Fruit fly (Drosophila melanogaster): Measurements from ENCODE around the gene ND-13B.

ND-13B gene

DNA sequence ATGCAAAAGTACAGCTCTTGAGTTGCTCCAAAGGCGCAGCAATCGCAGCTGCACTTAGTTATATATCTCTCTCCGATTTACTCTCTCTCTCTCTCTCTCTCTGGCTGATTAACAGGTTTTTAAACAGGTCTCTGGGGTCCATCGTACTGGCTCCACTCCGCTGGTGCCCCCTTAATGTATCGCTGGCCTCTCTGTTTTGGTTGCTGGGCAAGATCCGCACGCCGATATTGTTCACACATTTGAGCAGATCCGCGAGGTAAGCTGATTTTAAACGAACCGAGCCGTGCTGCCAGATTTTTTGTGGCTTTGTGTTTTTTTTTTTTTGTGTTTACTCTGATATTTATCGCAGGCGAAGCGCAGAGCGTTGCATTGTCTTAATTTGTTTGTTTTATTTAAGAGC, 48.9 kb upstream of the ND-13B start (continued):
- TF ChIP-seq chinmo (GFP tag; IDR thresholded peaks at IDR 0.05; ENCODE audit: partially characterized antibody) (peak; percentile 86; the same call in 2 of the 4 replicates), zfh2 (GFP tag; optimal IDR thresholded peaks at IDR 0.05) (no peak), unc-4 (GFP tag; IDR thresholded peaks at IDR 0.05; ENCODE audit: partially characterized antibody) (0 out of 2 replicates have a peak, but pooled peaks have one; percentile 13), CG12071 (GFP tag; optimal IDR thresholded peaks at IDR 0.05) (no peak), CG15073 (GFP tag; optimal IDR thresholded peaks at IDR 0.05) (no peak), grn (GFP tag; optimal IDR thresholded peaks at IDR 0.05) (peak; percentile 72), CG15479 (GFP tag; optimal IDR thresholded peaks at IDR 0.05) (no peak), CG10979 (tag; optimal IDR thresholded peaks at IDR 0.05) (no peak), knrl (GFP tag; IDR thresholded peaks at IDR 0.05; ENCODE audit: partially characterized antibody) (no peak), CG8944 (GFP tag; optimal IDR thresholded peaks at IDR 0.05) (no peak), Kr (GFP tag; optimal IDR thresholded peaks at IDR 0.05) (no peak), CG12942 (GFP tag; optimal IDR thresholded peaks at IDR 0.05) (no peak), CG14014 (GFP tag; IDR thresholded peaks at IDR 0.05) (no peak), CG18619 (GFP tag; optimal IDR thresholded peaks at IDR 0.05) (no peak), lilli (GFP tag; optimal IDR thresholded peaks at IDR 0.05) (no peak), kni (GFP tag; optimal IDR thresholded peaks at IDR 0.05) (no peak), lbe (GFP tag; optimal IDR thresholded peaks at IDR 0.05) (peak; percentile 66), Fer2 (tag; optimal IDR thresholded peaks at IDR 0.05) (no peak), CG17802 (tag; optimal IDR thresholded peaks at IDR 0.05) (no peak), jing (GFP tag; optimal IDR thresholded peaks at IDR 0.05) (no peak), Atf6 (GFP tag; IDR thresholded peaks at IDR 0.05) (no peak), trh (GFP tag; optimal IDR thresholded peaks at IDR 0.05) (no peak), corto (GFP tag; optimal IDR thresholded peaks at IDR 0.05) (peak; percentile 34), B-H2 (GFP tag; optimal IDR thresholded peaks at IDR 0.05) (peak; percentile 18), CG16815 (GFP tag; optimal IDR thresholded peaks at IDR 0.05) (no peak), Trl (optimal IDR thresholded peaks at IDR 0.05) (peak; percentile 64 to 65), Trl (GFP tag; optimal IDR thresholded peaks at IDR 0.05) (no peak), Elba2 (GFP tag; optimal IDR thresholded peaks at IDR 0.05) (no peak), CG9797 (GFP tag; optimal IDR thresholded peaks at IDR 0.05) (no peak), bigmax (GFP tag; optimal IDR thresholded peaks at IDR 0.05) (no peak), Doc3 (GFP tag; IDR thresholded peaks at IDR 0.05; ENCODE audit: partially characterized antibody) (no peak), Med (GFP tag) (peak; percentile 10), rib (GFP tag; IDR thresholded peaks at IDR 0.05) (0 out of 2 replicates have a peak, but pooled peaks have one; percentile 45), sqz (GFP tag; optimal IDR thresholded peaks at IDR 0.05) (peak; percentile 69)

DNA sequence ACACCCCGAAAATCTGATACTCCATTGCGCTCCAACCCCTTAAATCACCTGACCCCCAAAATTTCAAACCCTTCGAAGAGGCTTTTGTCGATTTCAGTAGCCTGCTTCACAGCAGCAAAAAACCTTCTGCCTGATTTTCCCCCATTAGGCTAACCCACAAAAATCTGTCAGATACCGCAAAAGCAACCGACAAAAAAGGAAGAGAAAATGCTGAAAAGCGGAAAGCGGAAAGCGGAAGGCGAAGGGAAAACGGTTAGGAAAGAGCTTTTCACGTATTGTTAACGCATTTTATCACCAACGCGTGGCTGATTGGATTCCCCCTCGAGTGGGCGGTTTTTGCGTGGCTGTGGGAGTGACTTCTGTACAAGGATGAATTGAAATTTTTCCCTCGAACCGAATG, 48.3 kb upstream of the ND-13B start:
- no peak for TF ChIP-seq CG16863 (GFP tag; optimal IDR thresholded peaks at IDR 0.05)
- no peak for TF ChIP-seq CG18619 (GFP tag; optimal IDR thresholded peaks at IDR 0.05)
- TF ChIP-seq CG13296 (GFP tag; optimal IDR thresholded peaks at IDR 0.05) = no peak
- no peak for TF ChIP-seq Hand (GFP tag; optimal IDR thresholded peaks at IDR 0.05)
- TF ChIP-seq CG10274 (GFP tag; optimal IDR thresholded peaks at IDR 0.05) = no peak
- TF ChIP-seq CG13894 (tag; optimal IDR thresholded peaks at IDR 0.05) = peak; percentile 65
- TF ChIP-seq CG8281 (tag; optimal IDR thresholded peaks at IDR 0.05) = no peak
- no peak for TF ChIP-seq Dad (GFP tag; optimal IDR thresholded peaks at IDR 0.05)
- TF ChIP-seq CG17186 (GFP tag; optimal IDR thresholded peaks at IDR 0.05) = no peak
- TF ChIP-seq CG15011 (GFP tag; optimal IDR thresholded peaks at IDR 0.05) = peak; percentile 13
- peak; percentile 2 for TF ChIP-seq CG6813 (GFP tag; optimal IDR thresholded peaks at IDR 0.05)
- TF ChIP-seq abd-A (tag; optimal IDR thresholded peaks at IDR 0.05) = peak; percentile 83
- no peak for TF ChIP-seq gem (tag; optimal IDR thresholded peaks at IDR 0.05)
- TF ChIP-seq CG10462 (GFP tag; optimal IDR thresholded peaks at IDR 0.05) = no peak
- peak; percentile 12 for TF ChIP-seq Hey (tag; optimal IDR thresholded peaks at IDR 0.05)
